Fruit fly (Drosophila melanogaster) whole organism, adult: ENCODE results near the gene elfless.

Experiments used
- CG11617 ChIP-seq: fragments of 200-800 bp; sonication (Bioruptor generic); optimal IDR thresholded peaks from 2 replicates; lab custom pipeline; 2017; ENCODE audit warnings: mild to moderate bottlenecking, missing biosample characterization, missing genetic modification reagents, missing genetic modification characterization
- CG14711 ChIP-seq: fragments of 200-800 bp; sonication (Bioruptor generic); optimal IDR thresholded peaks from 2 replicates; lab custom pipeline; 2018; ENCODE audit warnings: missing biosample characterization, mild to moderate bottlenecking, missing genetic modification characterization, moderate library complexity
- CG1620 ChIP-seq: fragments of 200-800 bp; sonication (Bioruptor generic); optimal IDR thresholded peaks from 2 replicates; lab custom pipeline; 2016; ENCODE audit warnings: missing biosample characterization, missing genetic modification characterization
- CG33017 ChIP-seq: fragments of 200-800 bp; sonication (Bioruptor generic); optimal IDR thresholded peaks from 2 replicates; lab custom pipeline; 2018; ENCODE audit warnings: missing biosample characterization, mild to moderate bottlenecking, missing genetic modification characterization, moderate library complexity
- CG5204 ChIP-seq: fragments of 200-800 bp; sonication (Bioruptor generic); optimal IDR thresholded peaks from 2 replicates; lab custom pipeline; 2016; ENCODE audit warnings: missing biosample characterization, missing genetic modification characterization
- CG7045 ChIP-seq: fragments of 200-800 bp; sonication (Bioruptor generic); optimal IDR thresholded peaks from 2 replicates; lab custom pipeline; 2017; ENCODE audit warnings: missing biosample characterization, mild to moderate bottlenecking, missing genetic modification characterization
- CG7101 ChIP-seq: fragments of 200-800 bp; sonication (Bioruptor generic); optimal IDR thresholded peaks from 2 replicates; lab custom pipeline; 2018; ENCODE audit warnings: missing biosample characterization, mild to moderate bottlenecking, missing genetic modification characterization, moderate library complexity
- cic ChIP-seq: fragments of 200-800 bp; sonication (Bioruptor generic); optimal IDR thresholded peaks from 2 replicates; lab custom pipeline; 2017; ENCODE audit warnings: missing biosample characterization, mild to moderate bottlenecking, missing genetic modification characterization, moderate library complexity
- cnc ChIP-seq, 2 experiments: fragments of >200 bp; optimal IDR thresholded peaks; 2 replicates each; lab custom pipeline; 2017
- kay ChIP-seq: fragments of 200-800 bp; sonication (Bioruptor generic); peaks from one replicate; lab custom pipeline; 2016; ENCODE audit warnings: missing biosample characterization, missing genetic modification characterization, borderline replicate concordance
- tj ChIP-seq: fragments of 200-800 bp; sonication (Bioruptor generic); optimal IDR thresholded peaks from 3 replicates; lab custom pipeline; 2017; ENCODE audit warnings: missing biosample characterization, mild to moderate bottlenecking, missing genetic modification characterization, moderate library complexity
- toe ChIP-seq: fragments of 200-800 bp; sonication (Bioruptor generic); optimal IDR thresholded peaks from 2 replicates; lab custom pipeline; 2016; ENCODE audit warnings: missing biosample characterization, missing genetic modification characterization

- no peak for TF ChIP-seq cnc (optimal IDR thresholded peaks at IDR 0.05; lab: Kevin White, UChicago)
- no peak for TF ChIP-seq kay (GFP tag; lab: Kevin White, UChicago)
- TF ChIP-seq CG11617 (GFP tag; lab: Kevin White, UChicago): no peak
- no peak for TF ChIP-seq CG5204 (GFP tag; lab: Kevin White, UChicago)
- TF ChIP-seq toe (GFP tag; lab: Kevin White, UChicago): no peak
- TF ChIP-seq CG14711 (tag; lab: Kevin White, UChicago): no peak
- TF ChIP-seq tj (GFP tag; lab: Kevin White, UChicago): no peak
- no peak for TF ChIP-seq CG1620
- TF ChIP-seq CG33017 (tag; lab: Kevin White, UChicago): no peak
- no peak for TF ChIP-seq CG7045 (GFP tag; lab: Kevin White, UChicago)
- no peak for TF ChIP-seq cic (GFP tag; lab: Kevin White, UChicago)
- no peak for TF ChIP-seq CG7101 (tag; lab: Kevin White, UChicago)
These were observed 21.5 kb upstream of the elfless start for dm6 chr2L:18032741-18033140.
